Worm (Caenorhabditis elegans): ENCODE data around the gene C27A2.7.

DNA sequence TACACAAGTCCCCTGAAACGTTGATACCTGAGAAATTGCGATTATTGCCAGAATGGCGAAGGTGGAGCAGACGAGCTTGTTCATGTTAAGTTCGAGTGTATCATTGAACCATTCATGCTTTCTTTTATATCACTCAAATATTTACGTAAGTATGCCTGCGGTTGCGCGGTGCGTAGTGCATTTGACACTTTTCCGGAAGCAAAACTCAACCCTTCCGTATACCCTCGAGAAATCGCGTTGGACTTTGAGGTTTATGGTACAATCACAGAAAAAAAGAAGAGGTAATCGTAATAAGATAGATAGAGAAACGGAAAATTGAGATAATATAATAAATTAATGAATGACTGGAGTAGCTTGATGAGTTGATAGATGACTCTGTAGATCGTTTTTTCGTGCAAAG is 1.6 kb downstream of the C27A2.7 start, which contains the start of gene idpb-2:
- TF ChIP-seq die-1 (tag; optimal IDR thresholded peaks at IDR 0.05) (no peak), mes-4 (tag; optimal IDR thresholded peaks at IDR 0.05) (no peak), unc-62 (GFP tag; optimal IDR thresholded peaks at IDR 0.05) (no peak), ccch-3 (GFP tag; optimal IDR thresholded peaks at IDR 0.05) (no peak), madf-8 (GFP tag; conservative IDR thresholded peaks at IDR 0.05) (no peak), ama-1 (optimal IDR thresholded peaks at IDR 0.05) (no peak), ama-1 (GFP tag; optimal IDR thresholded peaks at IDR 0.05) (no peak), nfya-1 (tag; optimal IDR thresholded peaks at IDR 0.05; ENCODE audit: borderline replicate concordance, insufficient read depth) (no peak), mel-28 (tag; optimal IDR thresholded peaks at IDR 0.05; ENCODE audit: borderline replicate concordance) (no peak), lsl-1 (GFP tag; optimal IDR thresholded peaks at IDR 0.05) (no peak), ztf-28 (GFP tag; IDR thresholded peaks at IDR 0.05) (no peak), F33H1.4 (GFP tag; IDR thresholded peaks at IDR 0.05) (no peak)

Measured in whole organism, young adult.